Worm (Caenorhabditis elegans) whole organism, L1 larva: ENCODE data around the gene col-159.

Experiments used
- F16B12.6 ChIP-seq: fragments of 150-350 bp; optimal IDR thresholded peaks from 2 replicates; lab custom pipeline; 2014; ENCODE audit warnings: missing biosample characterization, missing genetic modification characterization
- alr-1 ChIP-seq: fragments of 200-800 bp; sonication (Bioruptor generic); optimal IDR thresholded peaks from 2 replicates; lab custom pipeline; 2018; ENCODE audit warnings: borderline replicate concordance, mild to moderate bottlenecking, missing genetic modification characterization, missing compliant biosample characterization
- ceh-63 ChIP-seq: fragments of 200-800 bp; sonication (Bioruptor generic); optimal IDR thresholded peaks from 2 replicates; lab custom pipeline; 2018; ENCODE audit warnings: mild to moderate bottlenecking, missing genetic modification characterization, missing compliant biosample characterization
- ceh-90 ChIP-seq: sonication (generic microtip); optimal IDR thresholded peaks from 2 replicates; lab custom pipeline; 2016; ENCODE audit warnings: missing genetic modification characterization, missing compliant biosample characterization
- efl-1 ChIP-seq, 4 experiments: fragments of 150-350 bp; optimal IDR thresholded peaks in 3 of 4; peaks in 1 of 4; 1 replicate in 1 of 4; 2 replicates in 3 of 4; lab custom pipeline; 2014; ENCODE audit warnings: missing biosample characterization in 2 of 4, missing genetic modification characterization in 2 of 4, missing genetic modification reagents in 2 of 4
- egl-13 ChIP-seq: sonication (generic microtip); optimal IDR thresholded peaks from 2 replicates; lab custom pipeline; 2016; ENCODE audit warnings: missing genotype, missing genetic modification reagents, missing genetic modification characterization, missing compliant biosample characterization
- egl-27 ChIP-seq, 2 experiments: fragments of 150-350 bp in 1 of 2; sonication (generic microtip); optimal IDR thresholded peaks; 3 replicates each; lab custom pipeline; 2017 to 2018; ENCODE audit warnings: missing biosample characterization in 2 of 2, missing genetic modification characterization in 2 of 2, missing genetic modification reagents in 2 of 2
- fkh-10 ChIP-seq: sonication (generic microtip); optimal IDR thresholded peaks from 2 replicates; lab custom pipeline; 2017; ENCODE audit warnings: missing biosample characterization, missing genetic modification reagents, missing genetic modification characterization
- fos-1 ChIP-seq: fragments of 150-350 bp; optimal IDR thresholded peaks from 2 replicates; lab custom pipeline; 2014; ENCODE audit warnings: missing biosample characterization, missing genetic modification characterization
- hlh-4 ChIP-seq: sonication (generic microtip); optimal IDR thresholded peaks from 2 replicates; lab custom pipeline; 2016; ENCODE audit warnings: mild to moderate bottlenecking, missing genetic modification characterization, missing compliant biosample characterization
- hpl-2 ChIP-seq: fragments of 150-350 bp; optimal IDR thresholded peaks from 2 replicates; lab custom pipeline; 2014; ENCODE audit warnings: missing biosample characterization, missing genetic modification reagents, missing genetic modification characterization
- isw-1 ChIP-seq: fragments of 200-800 bp; sonication (Bioruptor generic); IDR thresholded peaks from 2 replicates; pipeline ENCODE4 v1.3.6; 2022; ENCODE audit warnings: missing genetic modification characterization, missing compliant biosample characterization
- lin-14 ChIP-seq: fragments of 200-800 bp; sonication (Bioruptor generic); optimal IDR thresholded peaks from 2 replicates; lab custom pipeline; 2018; ENCODE audit warnings: mild to moderate bottlenecking, missing genetic modification characterization, moderate library complexity, missing compliant biosample characterization
- lin-39 ChIP-seq: fragments of 150-350 bp; optimal IDR thresholded peaks from 2 replicates; lab custom pipeline; 2014; ENCODE audit warnings: missing biosample characterization, missing genetic modification reagents, missing genetic modification characterization
- mab-9 ChIP-seq: fragments of 200-800 bp; sonication (Bioruptor generic); IDR thresholded peaks from 2 replicates; pipeline ENCODE4 v1.3.6; 2022; ENCODE audit warnings: missing genetic modification reagents, missing genetic modification characterization, missing compliant biosample characterization
- mep-1 ChIP-seq: fragments of 150-350 bp; optimal IDR thresholded peaks from 2 replicates; lab custom pipeline; 2014; ENCODE audit warnings: missing biosample characterization, missing genetic modification characterization
- nhr-11 ChIP-seq: fragments of 150-350 bp; optimal IDR thresholded peaks from 2 replicates; lab custom pipeline; 2014; ENCODE audit warnings: missing biosample characterization, missing genetic modification characterization
- nhr-12 ChIP-seq: sonication (generic microtip); optimal IDR thresholded peaks from 2 replicates; lab custom pipeline; 2017; ENCODE audit warnings: missing biosample characterization, missing genetic modification characterization
- nhr-19 ChIP-seq: fragments of 200-800 bp; sonication (Bioruptor generic); conservative IDR thresholded peaks from 2 replicates; pipeline ENCODE4 v1.3.6; 2022; ENCODE audit warnings: missing genetic modification characterization, missing compliant biosample characterization
- nhr-71 ChIP-seq: sonication (generic microtip); optimal IDR thresholded peaks from 2 replicates; lab custom pipeline; 2016; ENCODE audit warnings: mild to moderate bottlenecking, missing genetic modification characterization, moderate library complexity, missing compliant biosample characterization
- nhr-84 ChIP-seq: sonication (generic microtip); optimal IDR thresholded peaks from 2 replicates; lab custom pipeline; 2017; ENCODE audit warnings: missing biosample characterization, missing genetic modification characterization
- pag-3 ChIP-seq: sonication (generic microtip); optimal IDR thresholded peaks from 2 replicates; lab custom pipeline; 2017; ENCODE audit warnings: missing genetic modification characterization, mild to moderate bottlenecking, missing compliant biosample characterization, antibody characterized with exemption, borderline replicate concordance; ENCODE audit not compliant: insufficient read depth
- pax-3 ChIP-seq: fragments of 200-800 bp; sonication (Bioruptor generic); optimal IDR thresholded peaks from 2 replicates; lab custom pipeline; 2018; ENCODE audit warnings: mild to moderate bottlenecking, missing genetic modification characterization, moderate library complexity, missing compliant biosample characterization
- rnt-1 ChIP-seq: sonication (generic microtip); optimal IDR thresholded peaks from 2 replicates; lab custom pipeline; 2016; ENCODE audit warnings: mild to moderate bottlenecking, missing genetic modification characterization, moderate library complexity, missing compliant biosample characterization
- snu-23 ChIP-seq: sonication (generic microtip); optimal IDR thresholded peaks from 2 replicates; lab custom pipeline; 2016; ENCODE audit warnings: missing genetic modification characterization, missing compliant biosample characterization
- sptf-1 ChIP-seq: fragments of 150-350 bp; optimal IDR thresholded peaks from 2 replicates; lab custom pipeline; 2014; ENCODE audit warnings: missing biosample characterization, missing genetic modification characterization
- sup-37 ChIP-seq: fragments of 200-800 bp; sonication (Bioruptor generic); optimal IDR thresholded peaks from 2 replicates; lab custom pipeline; 2018; ENCODE audit warnings: mild to moderate bottlenecking, missing genetic modification characterization, missing compliant biosample characterization
- tbx-2 ChIP-seq: sonication (generic microtip); optimal IDR thresholded peaks from 2 replicates; lab custom pipeline; 2016; ENCODE audit warnings: missing genetic modification characterization, missing compliant biosample characterization
- tlp-1 ChIP-seq: fragments of 150-350 bp; optimal IDR thresholded peaks from 2 replicates; lab custom pipeline; 2014; ENCODE audit warnings: missing biosample characterization, missing genetic modification characterization
- xbp-1 ChIP-seq: sonication (generic microtip); optimal IDR thresholded peaks from 2 replicates; lab custom pipeline; 2016; ENCODE audit warnings: missing genetic modification characterization, missing compliant biosample characterization
- ztf-11 ChIP-seq, 2 experiments: sonication (generic microtip); optimal IDR thresholded peaks; 2 replicates each; lab custom pipeline; 2016 to 2017; ENCODE audit warnings: missing genetic modification characterization in 2 of 2, missing biosample characterization in 1 of 2, missing compliant biosample characterization in 1 of 2

Gene col-159

DNA sequence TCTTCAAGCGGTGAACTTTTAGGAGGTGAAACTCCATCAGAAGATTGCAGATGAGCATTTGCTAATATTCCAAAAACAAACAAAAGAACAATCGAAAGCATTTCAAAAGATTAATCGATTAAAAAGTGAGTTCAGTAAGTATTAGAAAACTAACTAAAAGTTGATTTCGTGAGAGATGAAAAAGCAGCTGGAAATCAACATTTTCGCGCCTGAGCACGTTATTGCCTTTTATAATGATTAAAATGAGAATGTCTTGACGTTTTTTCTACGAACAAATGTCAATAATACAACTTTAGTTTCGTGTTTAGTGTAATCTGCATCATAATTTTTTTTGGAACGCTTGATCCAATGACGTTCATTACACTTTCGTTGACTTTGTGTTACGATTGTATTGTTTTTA, 4.2 kb downstream of the col-159 start, which contains the start of gene F57B1.9:
TSS of gene F57B1.9 (minus strand) at position 101 of the 400 bp plus-strand sequence.
- no peak for TF ChIP-seq mab-9 (GFP tag; lab: Robert Waterston, UW)
- no peak for TF ChIP-seq isw-1 (GFP tag; lab: Robert Waterston, UW)
- TF ChIP-seq snu-23, result no peak
- no peak for TF ChIP-seq sptf-1 (tag; lab: Kevin White, UChicago)
- no peak for TF ChIP-seq fkh-10 (GFP tag; lab: Kevin White, UChicago)
- no peak for TF ChIP-seq tbx-2 (tag; lab: Kevin White, UChicago)
- TF ChIP-seq nhr-12 (tag; lab: Kevin White, UChicago), result no peak

DNA sequence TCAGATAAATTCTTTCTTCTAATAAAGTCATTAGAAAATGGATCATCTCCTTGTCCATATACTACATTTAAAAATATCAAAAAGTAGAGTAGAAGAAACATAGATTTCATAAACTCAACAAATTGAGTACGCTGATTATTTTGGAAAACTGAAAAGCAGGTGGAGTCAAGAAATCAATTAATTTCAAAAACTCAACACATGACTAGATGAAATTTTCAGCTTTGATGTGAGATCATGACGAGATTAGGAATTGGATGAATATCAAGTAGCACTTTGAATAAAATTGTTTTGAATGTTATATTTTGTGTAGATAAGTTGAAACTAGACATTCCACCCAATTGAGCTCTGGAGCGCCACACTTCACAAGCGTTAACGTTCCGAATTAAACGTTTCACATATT, 6.4 kb downstream of the col-159 start, which contains the start of gene F57B1.1:
TSS of gene F57B1.1 (minus strand) at position 101 of the 400 bp plus-strand sequence.
- TF ChIP-seq efl-1 (optimal IDR thresholded peaks at IDR 0.05; lab: Kevin White, UChicago) (no peak), efl-1 (GFP tag; optimal IDR thresholded peaks at IDR 0.05 in 1 of 2; lab: Kevin White, UChicago) (peak in 1 of 2 experiments; percentile 56), nhr-19 (GFP tag; lab: Robert Waterston, UW) (no peak)
- TF ChIP-seq, all 84 proteins: peak for 1

- TF ChIP-seq nhr-11 (tag; lab: Kevin White, UChicago) (no peak), xbp-1 (tag; lab: Kevin White, UChicago) (no peak), alr-1 (tag; lab: Kevin White, UChicago) (no peak), lin-39 (tag; lab: Kevin White, UChicago) (no peak), egl-27 (tag; optimal IDR thresholded peaks at IDR 0.05; lab: Kevin White, UChicago) (no peak), rnt-1 (no peak), nhr-71 (tag; lab: Kevin White, UChicago) (no peak), tlp-1 (tag; lab: Kevin White, UChicago) (no peak)
Observed at ce11 chrV:13193488-13194042, 8.4 kb downstream of the col-159 start, which contains the start of gene sun-1. sun-1 (minus strand) TSS chrV:13193538.

DNA sequence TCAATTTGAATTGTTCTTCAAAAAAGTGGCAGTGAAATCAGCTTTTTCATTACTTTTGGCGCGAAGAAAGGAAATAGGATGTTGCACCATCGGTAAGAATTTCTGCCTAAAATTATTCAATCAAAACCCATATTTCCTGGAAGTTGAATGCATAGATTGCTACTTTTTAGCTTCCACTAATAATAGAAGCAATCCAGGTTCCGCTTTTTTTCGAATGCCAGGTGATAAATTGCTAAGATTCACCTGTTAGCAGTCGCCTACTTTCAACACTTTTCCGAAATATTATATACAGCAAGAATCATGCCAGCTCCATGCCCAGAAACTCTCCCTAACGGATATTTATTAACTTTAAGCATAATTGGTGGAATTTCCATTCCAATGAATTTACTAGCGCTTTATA, 16.6 kb downstream of the col-159 start, which contains the start of gene sri-6:
TSS of gene sri-6 (plus strand) at position 301 of the 400 bp plus-strand sequence.
- TF ChIP-seq tlp-1 (tag; lab: Kevin White, UChicago) (no peak), ceh-90 (tag; lab: Kevin White, UChicago) (no peak), mep-1 (tag; lab: Kevin White, UChicago) (no peak), pax-3 (tag; lab: Kevin White, UChicago) (no peak), nhr-84 (tag; lab: Kevin White, UChicago) (no peak), ztf-11 (tag; optimal IDR thresholded peaks at IDR 0.05; lab: Kevin White, UChicago) (no peak), hlh-4 (tag; lab: Kevin White, UChicago) (peak; percentile 65), efl-1 (optimal IDR thresholded peaks at IDR 0.05; lab: Kevin White, UChicago) (no peak), efl-1 (GFP tag; optimal IDR thresholded peaks at IDR 0.05 in 1 of 2; lab: Kevin White, UChicago) (peak in 1 of 2 experiments; percentile 12), sup-37 (GFP tag; lab: Kevin White, UChicago) (no peak)

- no peak for TF ChIP-seq F16B12.6 (tag; lab: Kevin White, UChicago)
- no peak for TF ChIP-seq hpl-2
- no peak for TF ChIP-seq fos-1
- no peak for TF ChIP-seq egl-13 (tag; lab: Kevin White, UChicago)
- no peak for TF ChIP-seq pag-3
Observed at ce11 chrV:13184137-13184536, 17.8 kb downstream of the col-159 start, which contains the start of gene T09E8.4. T09E8.4 (minus strand) TSS chrV:13184237.

DNA sequence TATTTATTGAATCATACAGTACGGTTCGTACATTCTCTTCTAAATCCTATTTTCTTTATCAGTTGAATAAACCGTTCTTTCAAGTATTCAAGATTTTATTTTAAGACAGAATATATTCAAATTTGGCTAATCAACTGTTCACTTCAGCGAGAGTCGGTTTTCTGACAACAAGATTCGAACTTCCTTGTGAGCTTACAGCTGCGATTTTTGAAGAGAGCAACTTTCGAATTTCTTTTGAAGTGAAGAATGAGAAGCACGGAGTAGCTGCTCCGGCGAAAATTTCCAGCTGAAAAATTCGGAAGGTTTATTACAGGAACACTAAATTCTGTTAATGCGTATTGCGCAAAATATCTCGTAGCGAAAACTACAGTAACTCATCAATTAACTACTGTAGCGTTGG, 20.5 kb downstream of the col-159 start:
- TF ChIP-seq ceh-63 (GFP tag; lab: Kevin White, UChicago), result no peak
- TF ChIP-seq lin-14 (GFP tag; lab: Kevin White, UChicago), result no peak
- TF ChIP-seq efl-1 (optimal IDR thresholded peaks at IDR 0.05; lab: Kevin White, UChicago), result no peak
- TF ChIP-seq efl-1 (GFP tag; optimal IDR thresholded peaks at IDR 0.05 in 1 of 2; lab: Kevin White, UChicago), result peak in 1 of 2 experiments; percentile 91
